Worm (Caenorhabditis elegans): Measurements from ENCODE around the gene F44E2.9.
A peak's percentile ranks its signal among the peaks of the same experiment; 100 is the strongest.

The F44E2.9 gene

DNA sequence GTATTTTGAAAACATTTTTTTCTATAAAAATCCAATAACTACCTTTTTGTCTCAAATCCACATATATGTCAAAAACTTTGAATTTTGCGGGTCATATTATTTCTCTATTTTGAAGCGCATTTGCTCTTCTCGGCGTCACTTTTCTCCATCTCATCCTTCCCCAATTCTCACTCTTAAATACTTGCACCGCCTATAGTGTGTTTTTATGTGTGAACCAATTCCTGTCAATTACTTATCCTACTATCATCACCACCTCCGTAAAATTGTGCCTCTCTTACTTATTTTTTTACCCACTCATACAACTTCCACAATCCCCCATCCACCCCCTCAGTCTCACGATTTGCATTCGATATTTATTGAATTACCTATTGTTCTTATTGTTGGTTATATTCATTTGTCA lies 44.5 kb downstream of the F44E2.9 start:
- TF ChIP-seq bed-3 (GFP tag; optimal IDR thresholded peaks at IDR 0.05): no peak
- TF ChIP-seq ceh-83 (GFP tag; optimal IDR thresholded peaks at IDR 0.05): peak; percentile 43

DNA sequence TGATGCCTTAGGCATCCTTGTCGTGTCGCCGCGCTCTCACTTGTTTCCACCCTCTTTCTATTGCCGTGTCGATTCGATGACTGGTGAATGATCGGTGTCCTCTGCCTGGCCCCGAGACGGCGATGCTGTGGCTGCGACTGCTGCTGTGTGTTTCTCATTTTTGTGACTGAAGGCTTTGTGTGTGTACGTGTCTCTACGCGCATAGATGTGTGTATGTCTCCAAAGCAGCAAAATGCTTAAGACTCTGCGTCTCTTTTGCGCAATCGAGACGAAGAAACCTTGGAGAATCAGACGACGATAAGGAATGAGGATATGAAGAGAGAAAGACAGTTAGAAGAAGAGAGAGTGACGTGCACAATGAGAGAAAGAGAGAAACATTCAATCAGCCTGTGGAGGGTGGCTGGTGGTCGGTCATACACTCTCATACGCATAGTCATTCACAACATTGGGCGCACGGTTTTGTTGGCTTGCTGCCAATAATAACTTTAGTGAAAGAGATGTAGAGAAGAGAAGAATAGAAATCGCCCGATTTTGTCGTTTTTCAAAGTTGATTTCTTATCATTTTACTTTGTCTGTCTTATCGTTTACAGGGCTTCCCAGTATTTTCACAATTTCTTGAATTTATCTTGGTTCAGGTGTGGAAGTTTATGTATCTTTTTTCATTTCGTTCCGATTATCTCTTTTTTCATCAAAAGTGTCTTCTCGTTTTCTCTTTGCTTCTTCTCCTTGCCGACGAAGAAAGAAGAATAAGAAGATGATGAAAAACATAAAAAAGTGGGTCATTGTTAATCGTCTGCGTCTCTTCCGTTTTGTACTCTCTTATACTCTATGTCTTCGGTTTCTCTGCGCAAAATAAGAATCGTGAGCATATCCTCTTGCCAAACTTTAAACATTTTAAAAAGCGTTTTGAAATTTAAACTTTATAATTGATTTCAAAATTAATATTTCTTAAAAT lies 48.2 kb downstream of the F44E2.9 start:
- peak; percentile 93 for TF ChIP-seq elt-3 (tag; optimal IDR thresholded peaks at IDR 0.05)
- no peak for TF ChIP-seq sem-2 (GFP tag; optimal IDR thresholded peaks at IDR 0.05)
- peak; percentile 96 for TF ChIP-seq ces-1 (GFP tag; optimal IDR thresholded peaks at IDR 0.05)
- peak; percentile 25 for TF ChIP-seq elt-1 (tag; optimal IDR thresholded peaks at IDR 0.05; ENCODE audit: borderline replicate concordance, insufficient read depth)
- peak; percentile 97 for TF ChIP-seq hlh-1 (tag; optimal IDR thresholded peaks at IDR 0.05)
- peak; percentile 86 for TF ChIP-seq drap-1 (GFP tag; optimal IDR thresholded peaks at IDR 0.05)
- peak; percentile 99 for TF ChIP-seq unc-62 (GFP tag; optimal IDR thresholded peaks at IDR 0.05)
- no peak for TF ChIP-seq nhr-76 (tag; optimal IDR thresholded peaks at IDR 0.05)
- TF ChIP-seq nhr-2 (tag; optimal IDR thresholded peaks at IDR 0.05): peak; percentile 97
- peak; percentile 11 for TF ChIP-seq nhr-28 (tag; optimal IDR thresholded peaks at IDR 0.05)
- TF ChIP-seq unc-39 (tag; optimal IDR thresholded peaks at IDR 0.05): peak; percentile 57
- no peak for TF ChIP-seq flh-1 (GFP tag; optimal IDR thresholded peaks at IDR 0.05)
- no peak for TF ChIP-seq lin-13 (tag; optimal IDR thresholded peaks at IDR 0.05)
- peak; percentile 55 for TF ChIP-seq M03D4.4 (tag; optimal IDR thresholded peaks at IDR 0.05)
- TF ChIP-seq nhr-12 (tag; optimal IDR thresholded peaks at IDR 0.05): no peak
- peak; percentile 39 for TF ChIP-seq zip-8 (tag; optimal IDR thresholded peaks at IDR 0.05)
- peak; percentile 97 for TF ChIP-seq nhr-237 (tag; optimal IDR thresholded peaks at IDR 0.05)
- no peak for TF ChIP-seq ceh-83 (GFP tag; optimal IDR thresholded peaks at IDR 0.05)
- peak; percentile 69 for TF ChIP-seq cnd-1 (tag; optimal IDR thresholded peaks at IDR 0.05)
- TF ChIP-seq ceh-39 (tag; optimal IDR thresholded peaks at IDR 0.05): peak; percentile 93
- TF ChIP-seq ham-2 (GFP tag; optimal IDR thresholded peaks at IDR 0.05): peak; percentile 99
- peak; percentile 48 for TF ChIP-seq bed-3 (GFP tag; optimal IDR thresholded peaks at IDR 0.05)
- TF ChIP-seq snpc-4 (tag; optimal IDR thresholded peaks at IDR 0.05): no peak
- TF ChIP-seq blmp-1 (tag; optimal IDR thresholded peaks at IDR 0.05): no peak
- TF ChIP-seq ceh-43 (GFP tag; optimal IDR thresholded peaks at IDR 0.05): peak; percentile 47
- peak; percentile 89 for TF ChIP-seq ztf-11 (tag; optimal IDR thresholded peaks at IDR 0.05)
- TF ChIP-seq mep-1 (tag; optimal IDR thresholded peaks at IDR 0.05): peak; percentile 98
- TF ChIP-seq mls-2 (tag; optimal IDR thresholded peaks at IDR 0.05): peak; percentile 86
- peak; percentile 65 for TF ChIP-seq tbx-8 (GFP tag; optimal IDR thresholded peaks at IDR 0.05)
- peak; percentile 31 for TF ChIP-seq lin-32 (GFP tag; optimal IDR thresholded peaks at IDR 0.05)
- TF ChIP-seq sptf-1 (tag; optimal IDR thresholded peaks at IDR 0.05): peak; percentile 63
- TF ChIP-seq pha-4 (tag; optimal IDR thresholded peaks at IDR 0.05): peak; percentile 89
- TF ChIP-seq mab-5 (tag; optimal IDR thresholded peaks at IDR 0.05): peak; percentile 74
- TF ChIP-seq lsy-2 (tag; optimal IDR thresholded peaks at IDR 0.05): peak; percentile 85
- TF ChIP-seq unc-120 (tag; optimal IDR thresholded peaks at IDR 0.05; ENCODE audit: poor library complexity, severe bottlenecking): peak; percentile 97

DNA sequence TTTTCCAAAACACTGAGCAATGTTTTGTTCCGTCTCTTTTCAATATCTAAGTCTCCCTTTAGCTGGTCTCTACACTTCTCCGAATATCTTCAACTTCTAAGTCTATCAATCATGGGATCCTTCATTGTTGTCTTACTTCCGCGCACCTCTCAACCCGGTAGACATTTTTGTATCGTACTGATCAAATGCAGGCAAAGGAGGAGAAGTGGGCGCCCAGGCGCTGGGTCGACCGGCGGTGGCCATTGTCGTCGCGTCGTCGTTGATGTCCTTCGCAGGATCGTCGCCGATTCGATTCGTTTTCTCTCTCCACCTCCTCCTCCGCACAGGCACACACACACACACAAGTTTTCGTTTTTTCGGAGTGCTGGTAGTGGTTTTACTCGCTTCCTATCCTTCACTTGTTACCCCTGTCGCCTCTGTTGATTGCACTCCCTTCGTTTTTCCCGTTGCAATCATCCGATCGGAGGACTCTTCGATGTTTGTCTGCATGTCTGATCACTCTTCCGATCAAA lies 48.9 kb downstream of the F44E2.9 start:
- TF ChIP-seq blmp-1 (tag; optimal IDR thresholded peaks at IDR 0.05): peak; percentile 31
- no peak for TF ChIP-seq M03D4.4 (tag; optimal IDR thresholded peaks at IDR 0.05)

DNA sequence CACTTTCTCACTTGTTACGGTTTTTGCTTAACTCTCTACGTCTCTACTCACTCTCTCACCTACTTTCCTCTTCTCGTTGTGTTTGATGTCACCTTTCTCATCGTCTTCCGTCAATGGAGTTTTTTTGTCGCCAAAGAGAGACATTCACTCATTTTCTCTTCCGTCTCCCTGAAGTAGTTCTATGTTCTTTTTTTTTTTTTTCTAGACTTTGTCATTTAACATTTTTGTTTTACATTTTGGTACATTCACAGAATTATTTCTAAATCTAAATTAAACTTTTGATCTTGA lies 49.6 kb downstream of the F44E2.9 start:
- TF ChIP-seq ces-1 (GFP tag; optimal IDR thresholded peaks at IDR 0.05): no peak
- TF ChIP-seq ceh-43 (GFP tag; optimal IDR thresholded peaks at IDR 0.05): no peak
- TF ChIP-seq cnd-1 (tag; optimal IDR thresholded peaks at IDR 0.05): no peak
- no peak for TF ChIP-seq unc-120 (tag; optimal IDR thresholded peaks at IDR 0.05; ENCODE audit: poor library complexity, severe bottlenecking)
- TF ChIP-seq mls-2 (tag; optimal IDR thresholded peaks at IDR 0.05): no peak
- TF ChIP-seq M03D4.4 (tag; optimal IDR thresholded peaks at IDR 0.05): no peak
- TF ChIP-seq lsy-2 (tag; optimal IDR thresholded peaks at IDR 0.05): no peak
- no peak for TF ChIP-seq pha-4 (tag; optimal IDR thresholded peaks at IDR 0.05)
- TF ChIP-seq elt-3 (tag; optimal IDR thresholded peaks at IDR 0.05): no peak
- no peak for TF ChIP-seq nhr-28 (tag; optimal IDR thresholded peaks at IDR 0.05)
- TF ChIP-seq mep-1 (tag; optimal IDR thresholded peaks at IDR 0.05): no peak
- TF ChIP-seq flh-1 (GFP tag; optimal IDR thresholded peaks at IDR 0.05): no peak
- no peak for TF ChIP-seq hlh-1 (tag; optimal IDR thresholded peaks at IDR 0.05)
